Worm (Caenorhabditis elegans) whole organism, midembryonic: ENCODE results near the gene C15B12.2.

ENCODE experiments used
- T22C8.4 ChIP-seq: fragments of 200-800 bp; sonication (Bioruptor generic); IDR thresholded peaks from 2 replicates; pipeline ENCODE4 v1.3.6; 2022; ENCODE audit warnings: missing genetic modification characterization, missing compliant biosample characterization
- cog-1 ChIP-seq: sonication (generic microtip); optimal IDR thresholded peaks from 2 replicates; lab custom pipeline; 2016; ENCODE audit warnings: missing genetic modification characterization, missing compliant biosample characterization
- flt-1 ChIP-seq: fragments of 200-800 bp; sonication (Bioruptor generic); IDR thresholded peaks from 2 replicates; pipeline ENCODE4 v1.3.6; 2022; ENCODE audit warnings: missing genetic modification characterization, missing compliant biosample characterization
- klf-2 ChIP-seq: fragments of 200-800 bp; sonication (Bioruptor generic); conservative IDR thresholded peaks from 2 replicates; pipeline ENCODE4 v1.3.6; 2022; ENCODE audit warnings: missing genetic modification reagents, missing genetic modification characterization, missing compliant biosample characterization
- med-1 ChIP-seq: sonication (generic microtip); optimal IDR thresholded peaks from 2 replicates; lab custom pipeline; 2017; ENCODE audit warnings: missing genetic modification characterization, mild to moderate bottlenecking, missing compliant biosample characterization, antibody characterized with exemption, missing genetic modification reagents; ENCODE audit not compliant: insufficient read depth
- ref-1 ChIP-seq: fragments of 200-800 bp; sonication (Bioruptor generic); conservative IDR thresholded peaks from 2 replicates; pipeline ENCODE4 v1.3.6; 2022; ENCODE audit warnings: missing genetic modification reagents, missing genetic modification characterization, missing compliant biosample characterization
- tab-1 ChIP-seq: fragments of 200-800 bp; sonication (Bioruptor generic); IDR thresholded peaks from 2 replicates; pipeline ENCODE4 v1.3.6; 2022; ENCODE audit warnings: missing genetic modification characterization, missing compliant biosample characterization
- ztf-23 ChIP-seq: fragments of 200-800 bp; sonication (Bioruptor generic); IDR thresholded peaks from 2 replicates; pipeline ENCODE4 v1.3.6; 2022; ENCODE audit warnings: missing genetic modification reagents, missing genetic modification characterization, missing compliant biosample characterization
- ztf-29 ChIP-seq: fragments of 200-800 bp; sonication (Bioruptor generic); IDR thresholded peaks from 2 replicates; pipeline ENCODE4 v1.3.6; 2022; ENCODE audit warnings: missing genetic modification reagents, missing genetic modification characterization, missing compliant biosample characterization

C15B12.2 gene

DNA sequence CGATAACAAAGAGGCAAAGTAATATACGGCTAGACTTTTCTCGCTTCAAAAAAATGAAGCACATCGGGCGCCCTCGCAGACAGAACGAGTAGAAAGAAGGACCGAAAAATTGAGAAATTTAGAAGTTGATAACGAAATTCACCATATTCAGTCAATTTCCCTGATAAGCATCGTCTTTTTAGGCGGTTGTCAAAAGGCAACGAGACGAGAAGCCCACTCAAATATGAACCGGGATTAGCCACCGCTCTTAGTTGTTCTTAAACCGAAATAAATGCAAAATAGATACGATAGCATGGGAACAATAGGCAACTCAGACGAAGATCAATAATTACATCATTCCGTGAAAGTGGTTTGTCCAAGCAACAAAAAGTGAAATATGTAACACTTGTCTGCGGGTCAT, 39.9 kb downstream of the C15B12.2 start:
- no peak for TF ChIP-seq cog-1
- TF ChIP-seq tab-1 = no peak
- no peak for TF ChIP-seq ztf-23 (GFP tag; lab: Robert Waterston, UW)
- TF ChIP-seq T22C8.4 (GFP tag; lab: Robert Waterston, UW) = no peak

DNA sequence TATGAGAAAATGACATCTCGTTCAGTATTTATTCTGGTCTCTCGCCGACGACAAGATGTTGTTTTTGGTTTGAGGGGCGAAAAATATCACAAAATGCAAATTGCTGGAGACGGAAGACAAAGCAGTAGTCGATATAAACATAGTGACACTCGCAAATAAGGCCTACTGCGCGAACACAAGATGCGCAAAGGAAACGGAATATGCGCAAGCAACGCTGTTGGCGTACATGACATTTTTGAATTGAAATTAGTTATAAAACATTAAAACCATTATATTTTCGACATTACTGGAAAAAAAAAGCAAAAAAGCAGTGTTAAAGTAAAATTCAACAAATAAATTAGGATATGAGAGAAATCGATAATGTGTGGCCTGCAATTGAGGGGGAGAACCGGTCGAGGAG, 41.8 kb downstream of the C15B12.2 start, which contains the start of gene cdf-1:
cdf-1 (minus strand) TSS at position 136 of the 400 bp plus-strand sequence.
- TF ChIP-seq ztf-23 (GFP tag; lab: Robert Waterston, UW) (peak; percentile 27; the same call in 1 of the 2 replicates), cog-1 (peak; percentile 32), tab-1 (no peak), T22C8.4 (GFP tag; lab: Robert Waterston, UW) (no peak), med-1 (no peak)

DNA sequence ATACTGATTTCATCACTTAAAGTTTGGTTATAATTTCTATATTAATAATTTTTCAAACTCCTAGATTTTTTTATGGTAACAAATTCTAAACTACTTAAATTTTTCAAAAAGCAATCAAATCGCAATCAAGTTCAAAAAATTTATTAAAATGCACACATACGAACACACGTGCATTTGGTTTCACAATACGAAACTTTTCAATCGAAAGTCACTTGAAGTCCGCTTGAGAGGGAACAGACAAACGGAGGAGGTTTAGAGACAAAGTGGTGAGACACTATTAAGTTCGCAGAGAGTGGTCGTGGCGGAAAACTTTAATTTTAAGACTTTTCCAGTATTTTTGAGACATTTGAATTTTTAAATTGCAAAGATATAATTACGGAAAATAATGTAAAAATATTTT, 42.5 kb downstream of the C15B12.2 start, which contains the start of gene glr-8:
glr-8 (plus strand) TSS at position 319 of the 400 bp plus-strand sequence.
- no peak for TF ChIP-seq cog-1
- no peak for TF ChIP-seq tab-1
- TF ChIP-seq T22C8.4 (GFP tag; lab: Robert Waterston, UW) = no peak
- no peak for TF ChIP-seq ref-1 (GFP tag; lab: Robert Waterston, UW)
- TF ChIP-seq med-1 = no peak
- no peak for TF ChIP-seq ztf-29 (GFP tag; lab: Robert Waterston, UW)
- no peak for TF ChIP-seq flt-1 (GFP tag; lab: Robert Waterston, UW)
- no peak for TF ChIP-seq ztf-23 (GFP tag; lab: Robert Waterston, UW)
- no peak for TF ChIP-seq klf-2 (GFP tag; lab: Robert Waterston, UW)

DNA sequence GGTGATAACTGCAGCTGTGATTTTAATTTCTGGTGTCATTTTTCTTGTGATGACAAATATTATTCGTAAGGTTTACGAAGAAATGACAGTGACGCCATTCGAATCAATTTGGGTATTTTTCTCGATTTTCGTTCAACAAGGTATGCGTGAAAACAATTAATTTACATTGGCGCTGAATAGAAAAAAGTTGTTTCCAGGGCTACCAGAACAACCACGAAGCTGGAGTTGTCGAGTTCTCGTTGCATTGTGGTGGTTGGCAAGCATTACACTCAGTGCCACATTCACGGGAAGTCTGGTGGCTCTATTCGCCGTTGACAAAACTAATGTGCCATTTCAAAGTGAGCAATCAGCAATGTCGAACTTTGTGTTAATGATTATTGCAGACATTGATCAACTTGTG, 44.5 kb downstream of the C15B12.2 start:
- TF ChIP-seq cog-1 (no peak), ztf-23 (GFP tag; lab: Robert Waterston, UW) (no peak), flt-1 (GFP tag; lab: Robert Waterston, UW) (no peak), ref-1 (GFP tag; lab: Robert Waterston, UW) (no peak)

DNA sequence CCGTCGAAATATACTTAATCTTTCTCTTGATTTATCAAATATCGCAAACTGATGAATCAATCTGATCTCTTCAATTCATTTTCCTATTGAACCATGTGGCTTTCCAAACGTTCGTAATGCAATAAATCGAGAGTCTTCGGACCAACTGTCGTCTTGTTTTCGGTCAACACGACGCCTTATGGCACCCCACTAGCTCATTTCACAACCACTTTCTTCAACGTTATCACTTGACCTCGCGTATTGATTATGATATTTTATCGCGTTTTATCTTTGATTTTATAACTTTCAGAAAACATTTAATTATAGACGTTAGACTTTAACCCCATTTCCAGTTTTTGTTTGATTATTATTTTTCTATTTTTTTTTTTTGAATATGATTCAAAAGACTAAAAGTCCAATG, 46.6 kb downstream of the C15B12.2 start:
- TF ChIP-seq flt-1 (GFP tag; lab: Robert Waterston, UW) = no peak
- TF ChIP-seq ref-1 (GFP tag; lab: Robert Waterston, UW) = no peak
- no peak for TF ChIP-seq med-1
- TF ChIP-seq klf-2 (GFP tag; lab: Robert Waterston, UW) = no peak
- TF ChIP-seq ztf-29 (GFP tag; lab: Robert Waterston, UW) = no peak
- TF ChIP-seq T22C8.4 (GFP tag; lab: Robert Waterston, UW) = no peak
- no peak for TF ChIP-seq cog-1
- TF ChIP-seq tab-1 = no peak
- no peak for TF ChIP-seq ztf-23 (GFP tag; lab: Robert Waterston, UW)

DNA sequence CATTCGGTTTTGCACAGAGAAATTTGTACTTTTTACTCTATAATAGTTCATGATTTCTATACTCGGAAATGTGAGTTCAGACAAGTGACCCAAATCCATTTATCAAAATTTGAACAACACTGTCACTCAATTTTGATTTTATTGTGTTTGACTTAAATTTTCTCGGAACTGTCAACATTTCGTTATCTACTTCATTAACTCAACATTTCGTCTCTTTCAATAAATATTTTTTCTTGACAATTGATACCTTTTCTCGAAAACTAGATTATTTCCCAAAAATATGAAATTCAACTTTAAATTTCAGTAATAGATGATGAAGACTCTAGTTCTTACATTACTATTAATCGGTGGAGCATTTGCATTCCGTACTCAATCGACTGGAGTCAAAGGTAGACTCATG, 47.4 kb downstream of the C15B12.2 start, which contains the start of gene ttr-36:
ttr-36 (plus strand) TSS at position 301 of the 400 bp plus-strand sequence.
- TF ChIP-seq T22C8.4 (GFP tag; lab: Robert Waterston, UW) (no peak), klf-2 (GFP tag; lab: Robert Waterston, UW) (no peak), ref-1 (GFP tag; lab: Robert Waterston, UW) (no peak), ztf-29 (GFP tag; lab: Robert Waterston, UW) (no peak), flt-1 (GFP tag; lab: Robert Waterston, UW) (no peak), ztf-23 (GFP tag; lab: Robert Waterston, UW) (no peak), tab-1 (no peak)

DNA sequence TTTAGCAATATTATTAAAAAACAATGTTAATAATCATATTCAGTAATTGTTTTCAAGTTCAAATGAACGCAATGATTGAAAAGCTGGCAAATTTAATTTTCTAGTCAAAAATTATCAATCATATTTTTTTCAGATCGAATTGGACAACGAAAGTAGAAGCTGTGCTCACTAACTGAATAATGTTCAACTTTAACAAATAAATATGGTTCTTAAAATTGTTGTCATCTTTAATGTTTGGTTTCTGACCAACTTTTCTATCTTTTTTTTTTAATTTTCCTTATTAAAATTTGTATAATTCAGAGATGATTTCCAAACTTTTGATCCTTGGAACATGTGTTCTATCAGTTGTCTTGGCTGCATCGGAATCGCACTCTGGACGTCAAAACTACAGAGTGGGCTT, 48.8 kb downstream of the C15B12.2 start, which contains the start of gene ttr-35:
ttr-35 (plus strand) TSS at position 301 of the 400 bp plus-strand sequence.
- TF ChIP-seq ref-1 (GFP tag; lab: Robert Waterston, UW) = no peak
- no peak for TF ChIP-seq flt-1 (GFP tag; lab: Robert Waterston, UW)
- TF ChIP-seq tab-1 = no peak
- TF ChIP-seq cog-1 = no peak
- no peak for TF ChIP-seq ztf-29 (GFP tag; lab: Robert Waterston, UW)
- no peak for TF ChIP-seq klf-2 (GFP tag; lab: Robert Waterston, UW)
- no peak for TF ChIP-seq med-1
- TF ChIP-seq T22C8.4 (GFP tag; lab: Robert Waterston, UW) = no peak
- TF ChIP-seq ztf-23 (GFP tag; lab: Robert Waterston, UW) = no peak

DNA sequence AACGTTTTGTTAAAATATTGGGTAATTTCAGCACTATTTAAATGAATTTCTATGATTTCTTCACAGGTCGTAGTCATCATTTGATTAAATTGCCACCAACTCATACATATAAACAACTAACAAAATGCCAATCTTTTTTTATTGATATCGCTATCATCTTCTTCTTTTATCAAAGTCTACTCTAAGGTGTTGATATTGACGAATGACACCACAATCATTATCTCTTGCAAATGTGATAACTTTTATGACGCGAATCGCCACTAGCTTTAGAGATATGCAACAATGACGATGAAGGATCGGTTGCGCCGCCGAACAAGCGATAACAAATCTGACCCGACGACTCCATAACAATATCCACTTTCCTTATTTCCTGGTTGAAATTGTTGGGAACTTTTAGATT, 51.3 kb downstream of the C15B12.2 start:
- TF ChIP-seq cog-1 = no peak

DNA sequence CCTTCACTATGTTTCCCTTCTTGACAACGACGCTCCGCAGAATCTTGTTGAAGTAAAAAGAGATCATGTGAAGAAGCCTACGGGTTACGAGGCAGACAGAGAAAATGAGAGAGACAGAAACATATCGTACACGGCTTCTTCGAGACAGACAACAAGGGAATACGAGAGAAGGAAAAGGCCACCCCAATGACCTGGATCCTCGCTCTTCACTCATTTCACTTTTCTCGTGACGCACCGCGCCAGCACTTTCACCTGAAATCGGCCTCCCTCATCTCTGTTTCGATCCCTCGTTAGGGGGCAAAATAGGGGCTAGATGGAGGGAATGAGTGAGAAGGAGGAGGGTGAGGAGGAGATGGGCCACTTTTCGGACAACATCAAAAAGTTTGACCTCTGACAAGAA, 52.1 kb downstream of the C15B12.2 start:
- TF ChIP-seq ztf-23 (GFP tag; lab: Robert Waterston, UW) (no peak), flt-1 (GFP tag; lab: Robert Waterston, UW) (no peak), T22C8.4 (GFP tag; lab: Robert Waterston, UW) (no peak), klf-2 (GFP tag; lab: Robert Waterston, UW) (no peak), cog-1 (no peak), tab-1 (no peak), ztf-29 (GFP tag; lab: Robert Waterston, UW) (no peak), med-1 (no peak), ref-1 (GFP tag; lab: Robert Waterston, UW) (no peak)
